Fruit fly (Drosophila melanogaster): Measurements from ENCODE around the gene crp.

crp gene

DNA sequence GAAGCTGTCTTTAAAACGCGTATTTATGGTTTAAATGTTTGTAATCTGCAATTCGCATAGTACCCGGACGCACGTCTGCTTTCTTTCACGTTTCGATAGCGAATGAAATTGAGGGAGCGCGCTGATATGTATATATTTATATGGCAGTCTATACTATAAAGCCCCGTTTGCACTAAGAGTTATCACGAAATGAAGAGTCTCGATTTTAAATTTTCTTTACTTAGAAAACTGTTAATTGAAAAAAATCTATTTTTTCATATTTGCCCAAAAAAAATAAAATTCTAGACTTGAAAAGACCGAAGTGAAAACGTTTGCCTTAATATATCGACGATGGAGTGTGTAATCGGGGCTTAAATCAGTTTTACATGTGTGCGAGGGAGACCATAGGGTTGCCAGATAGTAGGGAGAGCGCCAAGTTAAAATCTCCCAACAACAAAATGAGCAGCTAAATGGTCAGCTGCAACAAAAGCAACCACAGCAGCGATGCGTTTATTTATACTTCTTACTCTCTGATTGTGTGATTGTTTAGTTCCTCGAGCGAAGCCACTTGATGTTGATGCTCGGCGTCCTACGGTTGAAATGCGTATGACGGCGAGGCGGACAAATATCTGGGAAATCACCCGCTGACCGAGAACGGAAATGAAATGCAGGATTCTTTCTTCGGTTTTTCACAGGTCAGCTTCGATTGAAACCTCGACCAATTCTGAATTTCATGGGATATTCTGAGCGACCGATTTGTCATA lies 38.2 kb upstream of the crp start, which contains the start of gene cact (continued):
- peak; percentile 77 for TF ChIP-seq CG31388 (GFP tag; optimal IDR thresholded peaks at IDR 0.05)
- peak; percentile 81 for TF ChIP-seq da (GFP tag; optimal IDR thresholded peaks at IDR 0.05)
- peak; percentile 80 for TF ChIP-seq CG4404 (GFP tag; IDR thresholded peaks at IDR 0.05)
- TF ChIP-seq zfh2 (GFP tag; optimal IDR thresholded peaks at IDR 0.05) = peak; percentile 96
- peak; percentile 89 for TF ChIP-seq CG15269 (tag; optimal IDR thresholded peaks at IDR 0.05)
- TF ChIP-seq CG11398 (GFP tag; optimal IDR thresholded peaks at IDR 0.05) = peak; percentile 91
- peak; percentile 95 for TF ChIP-seq CG12659 (GFP tag; optimal IDR thresholded peaks at IDR 0.05)
- peak; percentile 91 for TF ChIP-seq repo (GFP tag; optimal IDR thresholded peaks at IDR 0.05)
- TF ChIP-seq CG17328 (GFP tag; IDR thresholded peaks at IDR 0.05) = peak; percentile 91
- TF ChIP-seq ERR (GFP tag; optimal IDR thresholded peaks at IDR 0.05) = peak; percentile 90
- TF ChIP-seq HLH3B (GFP tag; IDR thresholded peaks at IDR 0.05) = peak; percentile 89
- TF ChIP-seq Xrp1 (GFP tag; IDR thresholded peaks at IDR 0.05) = peak; percentile 95
- no peak for TF ChIP-seq hkb (optimal IDR thresholded peaks at IDR 0.05)
- peak; percentile 92 for TF ChIP-seq hkb (GFP tag; IDR thresholded peaks at IDR 0.05)
- TF ChIP-seq Med (GFP tag) = peak; percentile 99
- peak; percentile 80 for TF ChIP-seq schlank (tag; optimal IDR thresholded peaks at IDR 0.05)
- peak; percentile 18 to 72 for TF ChIP-seq crp (GFP tag; optimal IDR thresholded peaks at IDR 0.05)
- TF ChIP-seq CG12104 (GFP tag; optimal IDR thresholded peaks at IDR 0.05) = peak; percentile 91
- peak; percentile 76 for TF ChIP-seq gcm2 (GFP tag; optimal IDR thresholded peaks at IDR 0.05)
- peak; percentile 40 for TF ChIP-seq MTF-1 (GFP tag; optimal IDR thresholded peaks at IDR 0.05; ENCODE audit: borderline replicate concordance)
- TF ChIP-seq crc (GFP tag; optimal IDR thresholded peaks at IDR 0.05) = peak; percentile 93
- TF ChIP-seq bowl (GFP tag; IDR thresholded peaks at IDR 0.05) = peak; percentile 32; the same call in 1 of the 2 replicates
- peak; percentile 41 to 94 for TF ChIP-seq bsh (GFP tag; optimal IDR thresholded peaks at IDR 0.05)
- TF ChIP-seq H2.0 (GFP tag; IDR thresholded peaks at IDR 0.05) = peak; percentile 88
- peak in 1 of 3 experiments; percentile 75 for TF ChIP-seq Stat92E (GFP tag; optimal IDR thresholded peaks at IDR 0.05)
- TF ChIP-seq Bgb (GFP tag; IDR thresholded peaks at IDR 0.05; ENCODE audit: partially characterized antibody) = peak; percentile 36; the same call in 1 of the 2 replicates
- TF ChIP-seq croc (GFP tag; conservative IDR thresholded peaks at IDR 0.05) = peak; percentile 72
- peak; percentile 68 for TF ChIP-seq CG8281 (tag; optimal IDR thresholded peaks at IDR 0.05)
- TF ChIP-seq Antp (GFP tag; optimal IDR thresholded peaks at IDR 0.05) = peak; percentile 95
- TF ChIP-seq jumu (GFP tag; optimal IDR thresholded peaks at IDR 0.05) = peak; percentile 94
- peak; percentile 81 for TF ChIP-seq CrebB (tag; optimal IDR thresholded peaks at IDR 0.05)
- peak; percentile 63 for TF ChIP-seq unc-4 (GFP tag; IDR thresholded peaks at IDR 0.05; ENCODE audit: partially characterized antibody)
- TF ChIP-seq CG18599 (GFP tag; optimal IDR thresholded peaks at IDR 0.05) = peak; percentile 94
- peak; percentile 89 for TF ChIP-seq CG32772 (GFP tag; IDR thresholded peaks at IDR 0.05)
- TF ChIP-seq B-H2 (GFP tag; optimal IDR thresholded peaks at IDR 0.05) = peak; percentile 89
- peak; percentile 94 for TF ChIP-seq nmo (GFP tag; optimal IDR thresholded peaks at IDR 0.05)
- TF ChIP-seq Dref (GFP tag; IDR thresholded peaks at IDR 0.05) = no peak
- peak; percentile 88 for TF ChIP-seq sisA (GFP tag; IDR thresholded peaks at IDR 0.05)
- no peak for TF ChIP-seq usp (GFP tag; optimal IDR thresholded peaks at IDR 0.05)
- peak; percentile 89 for TF ChIP-seq gcm (GFP tag; optimal IDR thresholded peaks at IDR 0.05)
- peak; percentile 91 for TF ChIP-seq tio (GFP tag; optimal IDR thresholded peaks at IDR 0.05)
- peak; percentile 87 for TF ChIP-seq dmrt99B (tag; optimal IDR thresholded peaks at IDR 0.05)
- peak; percentile 64 for TF ChIP-seq wek (GFP tag; optimal IDR thresholded peaks at IDR 0.05)
- peak; percentile 68; the same call in 1 of the 2 replicates for TF ChIP-seq CG16779 (GFP tag; IDR thresholded peaks at IDR 0.05)
- TF ChIP-seq esg (GFP tag; conservative IDR thresholded peaks at IDR 0.05) = peak; percentile 90
- TF ChIP-seq Dek (tag; optimal IDR thresholded peaks at IDR 0.05) = peak; percentile 92
- TF ChIP-seq CG7372 (GFP tag; IDR thresholded peaks at IDR 0.05) = peak; percentile 84
- peak; percentile 88 for TF ChIP-seq en (GFP tag; optimal IDR thresholded peaks at IDR 0.05)
- TF ChIP-seq CG14860 (GFP tag; IDR thresholded peaks at IDR 0.05; ENCODE audit: partially characterized antibody) = no peak

All from whole organism, embryonic.